Fruit fly (Drosophila melanogaster) whole organism, prepupa: Measurements from ENCODE around the gene Hsc70-4.

Experiments used
- Blimp-1 ChIP-seq: fragments of 200-800 bp; sonication (Bioruptor generic); optimal IDR thresholded peaks from 3 replicates; lab custom pipeline; 2017; ENCODE audit warnings: missing biosample characterization, missing genetic modification characterization, mild to moderate bottlenecking, moderate library complexity, missing genetic modification reagents
- CG10631 ChIP-seq: fragments of 200-800 bp; sonication (Bioruptor generic); optimal IDR thresholded peaks from 2 replicates; lab custom pipeline; 2016; ENCODE audit warnings: missing biosample characterization, missing genetic modification characterization
- CG11294 ChIP-seq: fragments of 200-800 bp; sonication (Bioruptor generic); IDR thresholded peaks from 2 replicates; pipeline ENCODE4 v1.3.6; 2022; ENCODE audit warnings: missing biosample characterization, missing genetic modification characterization
- CG11762 ChIP-seq: fragments of 200-800 bp; sonication (Bioruptor generic); optimal IDR thresholded peaks from 3 replicates; lab custom pipeline; 2016; ENCODE audit warnings: missing biosample characterization, missing genetic modification characterization; ENCODE audit not compliant: insufficient read depth
- CG11902 ChIP-seq: fragments of 200-800 bp; sonication (Bioruptor generic); optimal IDR thresholded peaks from 3 replicates; lab custom pipeline; 2016; ENCODE audit warnings: missing biosample characterization, missing genetic modification characterization
- CG15336 ChIP-seq: fragments of 200-800 bp; sonication (Bioruptor generic); IDR thresholded peaks from 2 replicates; pipeline ENCODE4 v1.3.6; 2022; ENCODE audit warnings: missing biosample characterization, missing genetic modification characterization
- CG3032 ChIP-seq: fragments of 200-800 bp; optimal IDR thresholded peaks from 2 replicates; lab custom pipeline; 2019; ENCODE audit warnings: missing biosample characterization, mild to moderate bottlenecking, missing genetic modification characterization, moderate library complexity
- CG31627 ChIP-seq: fragments of 200-800 bp; sonication (Bioruptor generic); optimal IDR thresholded peaks from 3 replicates; lab custom pipeline; 2016; ENCODE audit warnings: missing biosample characterization, missing genetic modification characterization
- CG32006 ChIP-seq: fragments of 200-800 bp; sonication (Bioruptor generic); optimal IDR thresholded peaks from 3 replicates; lab custom pipeline; 2017; ENCODE audit warnings: missing biosample characterization, mild to moderate bottlenecking, missing genetic modification characterization
- CG34406 ChIP-seq: fragments of 200-800 bp; sonication (Bioruptor generic); optimal IDR thresholded peaks from 3 replicates; lab custom pipeline; 2016; ENCODE audit warnings: missing biosample characterization, missing genetic modification characterization
- CG3919 ChIP-seq: fragments of 200-800 bp; sonication (Bioruptor generic); optimal IDR thresholded peaks from 3 replicates; lab custom pipeline; 2016; ENCODE audit warnings: missing biosample characterization, missing genetic modification characterization
- CG4318 ChIP-seq: fragments of 200-800 bp; sonication (Bioruptor generic); optimal IDR thresholded peaks from 3 replicates; lab custom pipeline; 2017; ENCODE audit warnings: missing biosample characterization, mild to moderate bottlenecking, missing genetic modification characterization
- CG6163 ChIP-seq: fragments of 200-800 bp; sonication (Bioruptor generic); IDR thresholded peaks from 3 replicates; pipeline ENCODE4 v1.3.6; 2022; ENCODE audit warnings: missing biosample characterization, missing genetic modification characterization
- CG6276 ChIP-seq: fragments of 200-800 bp; sonication (Bioruptor generic); optimal IDR thresholded peaks from 2 replicates; lab custom pipeline; 2017; ENCODE audit warnings: missing biosample characterization, mild to moderate bottlenecking, missing genetic modification characterization
- CG6792 ChIP-seq: fragments of 200-800 bp; sonication (Bioruptor generic); optimal IDR thresholded peaks from 3 replicates; lab custom pipeline; 2016; ENCODE audit warnings: missing biosample characterization, missing genetic modification characterization
- CG6808 ChIP-seq: fragments of 200-800 bp; sonication (Bioruptor generic); optimal IDR thresholded peaks from 3 replicates; lab custom pipeline; 2017; ENCODE audit warnings: missing biosample characterization, missing genetic modification characterization, mild to moderate bottlenecking, moderate library complexity, missing genetic modification reagents
- CG6854 ChIP-seq: fragments of 200-800 bp; sonication (Bioruptor generic); optimal IDR thresholded peaks from 2 replicates; lab custom pipeline; 2017; ENCODE audit warnings: missing biosample characterization, mild to moderate bottlenecking, missing genetic modification characterization
- CG8119 ChIP-seq: fragments of 200-800 bp; sonication (Bioruptor generic); IDR thresholded peaks from 3 replicates; pipeline ENCODE4 v1.3.6; 2022; ENCODE audit warnings: missing biosample characterization, missing genetic modification characterization
- CG8319 ChIP-seq: fragments of 200-800 bp; sonication (Bioruptor generic); optimal IDR thresholded peaks from 3 replicates; lab custom pipeline; 2016; ENCODE audit warnings: missing biosample characterization, missing genetic modification characterization
- CG8632 ChIP-seq: fragments of 200-800 bp; sonication (Bioruptor generic); optimal IDR thresholded peaks from 3 replicates; lab custom pipeline; 2016; ENCODE audit warnings: missing biosample characterization, missing genetic modification characterization
- CG9139 ChIP-seq: fragments of 200-800 bp; sonication (Bioruptor generic); optimal IDR thresholded peaks from 3 replicates; lab custom pipeline; 2017; ENCODE audit warnings: missing biosample characterization, mild to moderate bottlenecking, missing genetic modification characterization
- Eip75B ChIP-seq: fragments of 200-800 bp; sonication (Bioruptor generic); optimal IDR thresholded peaks from 3 replicates; lab custom pipeline; 2016; ENCODE audit warnings: missing biosample characterization, missing genetic modification characterization
- Eip78C ChIP-seq: fragments of 200-800 bp; sonication (Bioruptor generic); peaks from one replicate; lab custom pipeline; 2016; ENCODE audit warnings: missing biosample characterization, missing genetic modification characterization
- Eip93F ChIP-seq: fragments of 200-800 bp; sonication (Bioruptor generic); optimal IDR thresholded peaks from 2 replicates; lab custom pipeline; 2016; ENCODE audit warnings: missing biosample characterization, mild to moderate bottlenecking, missing genetic modification characterization
- Ets21C ChIP-seq: fragments of 200-800 bp; sonication (Bioruptor generic); optimal IDR thresholded peaks from 3 replicates; lab custom pipeline; 2016; ENCODE audit warnings: missing biosample characterization, missing genetic modification characterization
- Ets96B ChIP-seq: fragments of 200-800 bp; optimal IDR thresholded peaks from 2 replicates; lab custom pipeline; 2019; ENCODE audit warnings: missing biosample characterization, mild to moderate bottlenecking, missing genetic modification characterization, moderate library complexity
- Gug ChIP-seq: fragments of 200-800 bp; sonication (Bioruptor generic); IDR thresholded peaks from 2 replicates; pipeline ENCODE4 v1.3.6; 2022; ENCODE audit warnings: missing biosample characterization, missing genetic modification characterization
- Hr38 ChIP-seq: sonication (Bioruptor generic); optimal IDR thresholded peaks from 2 replicates; lab custom pipeline; 2016; ENCODE audit warnings: missing biosample characterization, missing genetic modification characterization
- Hr39 ChIP-seq: fragments of 200-800 bp; sonication (Bioruptor generic); optimal IDR thresholded peaks from 2 replicates; lab custom pipeline; 2016; ENCODE audit warnings: missing biosample characterization, missing genetic modification characterization
- Hr4 ChIP-seq: fragments of 200-800 bp; sonication (Bioruptor generic); optimal IDR thresholded peaks from 3 replicates; lab custom pipeline; 2016; ENCODE audit warnings: missing biosample characterization, missing genetic modification characterization
- Lpt ChIP-seq: fragments of 200-800 bp; sonication (Bioruptor generic); optimal IDR thresholded peaks from 3 replicates; lab custom pipeline; 2016; ENCODE audit warnings: missing biosample characterization, missing genetic modification characterization
- OdsH ChIP-seq: fragments of 200-800 bp; sonication (Bioruptor generic); optimal IDR thresholded peaks from 3 replicates; lab custom pipeline; 2016; ENCODE audit warnings: missing biosample characterization, missing genetic modification characterization
- Smox ChIP-seq: fragments of 200-800 bp; sonication (Bioruptor generic); optimal IDR thresholded peaks from 3 replicates; lab custom pipeline; 2016; ENCODE audit warnings: missing biosample characterization, missing genetic modification characterization
- Sox102F ChIP-seq: fragments of 200-800 bp; sonication (Bioruptor generic); optimal IDR thresholded peaks from 2 replicates; lab custom pipeline; 2016; ENCODE audit warnings: missing biosample characterization, mild to moderate bottlenecking, missing genetic modification characterization
- Sox14 ChIP-seq: fragments of 200-800 bp; sonication (Bioruptor generic); optimal IDR thresholded peaks from 3 replicates; lab custom pipeline; 2016; ENCODE audit warnings: missing biosample characterization, missing genetic modification characterization
- Sox15 ChIP-seq: fragments of 200-800 bp; sonication (Bioruptor generic); optimal IDR thresholded peaks from 3 replicates; lab custom pipeline; 2016; ENCODE audit warnings: missing biosample characterization, missing genetic modification characterization
- achi ChIP-seq: fragments of 200-800 bp; sonication (Bioruptor generic); optimal IDR thresholded peaks from 3 replicates; lab custom pipeline; 2016; ENCODE audit warnings: missing biosample characterization, missing genetic modification characterization
- acj6 ChIP-seq: fragments of 200-800 bp; sonication (Bioruptor generic); optimal IDR thresholded peaks from 3 replicates; lab custom pipeline; 2016; ENCODE audit warnings: missing biosample characterization, missing genetic modification characterization
- cyc ChIP-seq: fragments of 200-800 bp; sonication (Bioruptor generic); optimal IDR thresholded peaks from 3 replicates; lab custom pipeline; 2016; ENCODE audit warnings: missing biosample characterization, missing genetic modification characterization
- dsx ChIP-seq: fragments of 200-800 bp; optimal IDR thresholded peaks from 3 replicates; lab custom pipeline; 2019; ENCODE audit warnings: missing biosample characterization, mild to moderate bottlenecking, missing genetic modification characterization, moderate library complexity; ENCODE audit not compliant: poor library complexity, severe bottlenecking
- eg ChIP-seq: fragments of 200-800 bp; sonication (Bioruptor generic); IDR thresholded peaks from 3 replicates; pipeline ENCODE4 v1.3.6; 2022; ENCODE audit warnings: missing biosample characterization, missing genetic modification characterization
- esn ChIP-seq: fragments of 200-800 bp; sonication (Bioruptor generic); optimal IDR thresholded peaks from 2 replicates; lab custom pipeline; 2016; ENCODE audit warnings: missing biosample characterization, mild to moderate bottlenecking, missing genetic modification characterization, moderate library complexity
- fd59A ChIP-seq: fragments of 200-800 bp; sonication (Bioruptor generic); optimal IDR thresholded peaks from 2 replicates; lab custom pipeline; 2017; ENCODE audit warnings: missing biosample characterization, mild to moderate bottlenecking, missing genetic modification characterization, missing genetic modification reagents
- fd85E ChIP-seq: fragments of 200-800 bp; sonication (Bioruptor generic); optimal IDR thresholded peaks from 3 replicates; lab custom pipeline; 2016; ENCODE audit warnings: missing biosample characterization, missing genetic modification characterization
- fkh ChIP-seq: fragments of 200-800 bp; sonication (Bioruptor generic); optimal IDR thresholded peaks from 3 replicates; lab custom pipeline; 2017; ENCODE audit warnings: missing biosample characterization, mild to moderate bottlenecking, missing genetic modification characterization, moderate library complexity
- lz ChIP-seq: fragments of 200-800 bp; sonication (Bioruptor generic); optimal IDR thresholded peaks from 3 replicates; lab custom pipeline; 2016; ENCODE audit warnings: missing biosample characterization, missing genetic modification characterization
- salr ChIP-seq, 2 experiments: fragments of 200-800 bp; sonication (Bioruptor generic); optimal IDR thresholded peaks; 3 replicates each; lab custom pipeline; 2016 to 2018; ENCODE audit warnings: missing biosample characterization in 2 of 2, missing genetic modification characterization in 2 of 2, mild to moderate bottlenecking in 1 of 2
- spab ChIP-seq: fragments of 200-800 bp; sonication (Bioruptor generic); optimal IDR thresholded peaks from 2 replicates; lab custom pipeline; 2017; ENCODE audit warnings: missing biosample characterization, mild to moderate bottlenecking, missing genetic modification characterization, missing genetic modification reagents
- svp ChIP-seq: fragments of 200-800 bp; sonication (Bioruptor generic); peaks from one replicate; lab custom pipeline; 2016; ENCODE audit warnings: missing biosample characterization, missing genetic modification characterization
- topi ChIP-seq: fragments of 200-800 bp; sonication (Bioruptor generic); optimal IDR thresholded peaks from 3 replicates; lab custom pipeline; 2016; ENCODE audit warnings: missing biosample characterization, missing genetic modification characterization
- vri ChIP-seq: fragments of 200-800 bp; sonication (Bioruptor generic); optimal IDR thresholded peaks from 3 replicates; lab custom pipeline; 2016; ENCODE audit warnings: missing biosample characterization, mild to moderate bottlenecking, missing genetic modification characterization

Gene Hsc70-4

DNA sequence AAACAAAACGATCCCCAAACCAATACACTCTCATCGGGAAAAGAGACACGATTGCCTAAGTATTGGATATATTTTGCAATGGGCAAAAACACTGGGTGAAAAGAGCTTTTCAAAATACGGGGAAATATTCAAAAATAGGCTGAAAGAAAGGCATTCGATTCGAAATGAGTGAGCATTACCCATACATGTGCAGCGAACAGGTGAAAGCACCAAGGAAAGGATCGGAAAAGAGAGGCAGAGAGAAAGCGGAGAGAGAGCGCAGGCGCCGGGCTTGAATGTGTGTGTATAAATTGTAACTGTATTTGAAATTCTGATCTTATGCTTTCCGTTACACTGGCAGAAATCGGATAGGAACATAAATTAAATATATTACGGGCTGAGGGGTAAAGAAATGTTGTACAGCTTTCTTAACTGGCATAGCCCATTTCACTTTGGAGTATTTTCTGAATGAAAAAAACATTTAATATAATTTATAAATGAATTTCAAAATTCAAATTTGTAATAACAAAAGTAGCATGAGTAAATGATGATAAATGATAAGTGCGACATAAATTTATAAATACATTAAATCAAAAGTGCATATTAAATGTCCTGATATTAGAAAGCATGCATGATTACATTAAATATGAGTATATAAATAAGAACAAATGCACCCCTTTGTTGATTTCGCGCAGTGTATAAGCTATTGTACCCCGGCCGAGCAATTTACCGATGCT, 38.3 kb downstream of the Hsc70-4 start:
- peak; percentile 60 for TF ChIP-seq CG3919 (GFP tag; lab: Kevin White, UChicago)
- no peak for TF ChIP-seq Hr38 (GFP tag; lab: Kevin White, UChicago)
- TF ChIP-seq CG11294 (GFP tag; lab: Robert Waterston, UW): no peak
- TF ChIP-seq Eip75B: peak; percentile 58
- TF ChIP-seq CG6163: 0 out of 3 replicates have a peak, but pooled peaks have one; percentile 39
- peak; percentile 73 for TF ChIP-seq Smox
- peak; percentile 9 for TF ChIP-seq Ets96B (tag; lab: Kevin White, UChicago)
- peak; percentile 78 for TF ChIP-seq acj6
- peak; percentile 5 for TF ChIP-seq Lpt (GFP tag; lab: Kevin White, UChicago)
- peak; percentile 91 for TF ChIP-seq Eip78C (GFP tag; lab: Kevin White, UChicago)
- peak; percentile 87 for TF ChIP-seq esn (GFP tag; lab: Kevin White, UChicago)
- TF ChIP-seq CG3032 (tag; lab: Kevin White, UChicago): peak; percentile 18
- peak in 1 of 2 experiments; percentile 78 for TF ChIP-seq salr (GFP tag; optimal IDR thresholded peaks at IDR 0.05; lab: Kevin White, UChicago)
- peak; percentile 54; the same call in 1 of the 2 replicates for TF ChIP-seq CG15336 (GFP tag; lab: Robert Waterston, UW)
- TF ChIP-seq CG11762 (GFP tag; lab: Kevin White, UChicago): peak; percentile 9
- no peak for TF ChIP-seq fd59A
- peak; percentile 17 for TF ChIP-seq CG6808 (GFP tag; lab: Kevin White, UChicago)
- TF ChIP-seq vri (GFP tag; lab: Kevin White, UChicago): peak; percentile 7
- peak; percentile 48 for TF ChIP-seq Hr39 (GFP tag; lab: Kevin White, UChicago)
- peak; percentile 66 for TF ChIP-seq CG8632 (GFP tag; lab: Kevin White, UChicago)
- peak; percentile 58 for TF ChIP-seq CG8119 (GFP tag; lab: Robert Waterston, UW)
- peak; percentile 30; the same call in 1 of the 2 replicates for TF ChIP-seq Gug (GFP tag; lab: Robert Waterston, UW)
- peak; percentile 47 for TF ChIP-seq Sox15 (GFP tag; lab: Kevin White, UChicago)
- peak; percentile 46 for TF ChIP-seq fkh (GFP tag; lab: Kevin White, UChicago)
- TF ChIP-seq CG4318: peak; percentile 33
- TF ChIP-seq CG6792: peak; percentile 63
- peak; percentile 76 for TF ChIP-seq CG34406
- peak; percentile 72 for TF ChIP-seq cyc (GFP tag; lab: Kevin White, UChicago)
- peak; percentile 57 for TF ChIP-seq Sox14 (GFP tag; lab: Kevin White, UChicago)
- peak; percentile 50 for TF ChIP-seq Blimp-1 (GFP tag; lab: Kevin White, UChicago)
- no peak for TF ChIP-seq CG9139 (GFP tag; lab: Kevin White, UChicago)
- TF ChIP-seq CG32006 (GFP tag; lab: Kevin White, UChicago): peak; percentile 78
- peak; percentile 15 for TF ChIP-seq dsx (GFP tag; lab: Kevin White, UChicago)
- TF ChIP-seq achi (GFP tag; lab: Kevin White, UChicago): peak; percentile 63
- no peak for TF ChIP-seq fd85E (GFP tag; lab: Kevin White, UChicago)
- TF ChIP-seq Ets21C (GFP tag; lab: Kevin White, UChicago): peak; percentile 52
- peak; percentile 69 for TF ChIP-seq CG10631
- TF ChIP-seq topi (GFP tag; lab: Kevin White, UChicago): peak; percentile 73
- TF ChIP-seq Sox102F (GFP tag; lab: Kevin White, UChicago): peak; percentile 78
- TF ChIP-seq CG11902 (GFP tag; lab: Kevin White, UChicago): peak; percentile 39
- peak; percentile 93 for TF ChIP-seq svp (GFP tag; lab: Kevin White, UChicago)
- peak; percentile 54 for TF ChIP-seq CG8319 (GFP tag; lab: Kevin White, UChicago)
- TF ChIP-seq lz: peak; percentile 76
- peak; percentile 4 for TF ChIP-seq spab (GFP tag; lab: Kevin White, UChicago)
- peak; percentile 11 for TF ChIP-seq CG6854 (GFP tag; lab: Kevin White, UChicago)
- peak; percentile 67 for TF ChIP-seq CG6276 (GFP tag; lab: Kevin White, UChicago)
- TF ChIP-seq CG31627 (GFP tag; lab: Kevin White, UChicago): peak; percentile 48
- TF ChIP-seq Hr4: peak; percentile 67
- TF ChIP-seq Eip93F: peak; percentile 70
- peak; percentile 33; the same call in 1 of the 3 replicates for TF ChIP-seq eg (GFP tag; lab: Robert Waterston, UW)
- TF ChIP-seq OdsH (GFP tag; lab: Kevin White, UChicago): peak; percentile 77
